1 fruit fly cellular context compared by ENCODE assay signal in genomic region chrX:6824203-6824602, dm6.
TF ChIP-seq lines count a peak whose summit lies in the region.

nonC (plus strand) TSS chrX:6824496.

TF ChIP-seq in whole organism, embryonic, 481 proteins besides CTCF, POLR2A, EP300 and RAD21 (continued from another document):
- TF ChIP-seq Neu2 (GFP tag; optimal IDR thresholded peaks at IDR 0.05; lab: Kevin White, UChicago; ENCODE audit: borderline replicate concordance) = no peak
- TF ChIP-seq CG15011 (GFP tag; optimal IDR thresholded peaks at IDR 0.05; lab: Kevin White, UChicago) = no peak
- no peak for TF ChIP-seq ken (GFP tag; IDR thresholded peaks at IDR 0.05; lab: Robert Waterston, UW)
- TF ChIP-seq crol (GFP tag; IDR thresholded peaks at IDR 0.05; lab: Robert Waterston, UW) = no peak
- TF ChIP-seq Dref (GFP tag; IDR thresholded peaks at IDR 0.05; lab: Robert Waterston, UW) = peak; percentile 67
- TF ChIP-seq CG11695 (GFP tag; IDR thresholded peaks at IDR 0.05; lab: Robert Waterston, UW) = no peak
- no peak for TF ChIP-seq CG34376 (GFP tag; optimal IDR thresholded peaks at IDR 0.05; lab: Kevin White, UChicago)
- no peak for TF ChIP-seq CG11696 (GFP tag; IDR thresholded peaks at IDR 0.05; lab: Robert Waterston, UW)
- no peak for TF ChIP-seq lbe (GFP tag; optimal IDR thresholded peaks at IDR 0.05; lab: Kevin White, UChicago)
- TF ChIP-seq CG7963 (GFP tag; IDR thresholded peaks at IDR 0.05; lab: Robert Waterston, UW; ENCODE audit: partially characterized antibody) = peak; percentile 65; the same call in 2 of the 3 replicates
- no peak for TF ChIP-seq hkb (optimal IDR thresholded peaks at IDR 0.05; lab: Kevin White, UChicago)
- no peak for TF ChIP-seq hkb (GFP tag; IDR thresholded peaks at IDR 0.05; lab: Robert Waterston, UW)
- TF ChIP-seq pfk (GFP tag; optimal IDR thresholded peaks at IDR 0.05; lab: Kevin White, UChicago) = no peak
- no peak for TF ChIP-seq CG15269 (tag; optimal IDR thresholded peaks at IDR 0.05; lab: Kevin White, UChicago)
- no peak for TF ChIP-seq so (GFP tag; IDR thresholded peaks at IDR 0.05; lab: Robert Waterston, UW)
- TF ChIP-seq CkIIα-i1 (GFP tag; IDR thresholded peaks at IDR 0.05; lab: Robert Waterston, UW) = no peak
- TF ChIP-seq cg (GFP tag; optimal IDR thresholded peaks at IDR 0.05; lab: Kevin White, UChicago) = peak; percentile 11
- peak; percentile 92 for TF ChIP-seq knrl (GFP tag; IDR thresholded peaks at IDR 0.05; lab: Robert Waterston, UW; ENCODE audit: partially characterized antibody)
- peak; percentile 34 for TF ChIP-seq phol (tag; optimal IDR thresholded peaks at IDR 0.05; lab: Kevin White, UChicago)
- peak; percentile 65 for TF ChIP-seq ato (GFP tag; IDR thresholded peaks at IDR 0.05; lab: Robert Waterston, UW; ENCODE audit: partially characterized antibody)
- no peak for TF ChIP-seq cas (GFP tag; IDR thresholded peaks at IDR 0.05; lab: Robert Waterston, UW)
- TF ChIP-seq bbx (GFP tag; IDR thresholded peaks at IDR 0.05; lab: Robert Waterston, UW; ENCODE audit: partially characterized antibody) = peak; percentile 85
- TF ChIP-seq chinmo (GFP tag; IDR thresholded peaks at IDR 0.05; lab: Robert Waterston, UW; ENCODE audit: partially characterized antibody) = peak; percentile 72; the same call in 2 of the 4 replicates
- peak; percentile 76 for TF ChIP-seq Opbp (GFP tag; IDR thresholded peaks at IDR 0.05; lab: Robert Waterston, UW; ENCODE audit: partially characterized antibody)
- TF ChIP-seq CG34224 (GFP tag; IDR thresholded peaks at IDR 0.05; lab: Robert Waterston, UW; ENCODE audit: partially characterized antibody) = peak; percentile 89
- TF ChIP-seq Chrac-16 (GFP tag; optimal IDR thresholded peaks at IDR 0.05; lab: Kevin White, UChicago) = no peak
- TF ChIP-seq inv (GFP tag; IDR thresholded peaks at IDR 0.05; lab: Robert Waterston, UW; ENCODE audit: partially characterized antibody) = peak; percentile 88
- TF ChIP-seq p53 (GFP tag; optimal IDR thresholded peaks at IDR 0.05; lab: Kevin White, UChicago) = no peak
- peak; percentile 37 for TF ChIP-seq stwl (tag; optimal IDR thresholded peaks at IDR 0.05; lab: Kevin White, UChicago)
- peak; percentile 90 for TF ChIP-seq CG16813 (GFP tag; IDR thresholded peaks at IDR 0.05; lab: Robert Waterston, UW; ENCODE audit: partially characterized antibody)
- TF ChIP-seq amos (GFP tag; IDR thresholded peaks at IDR 0.05; lab: Robert Waterston, UW; ENCODE audit: partially characterized antibody) = peak; percentile 87
- TF ChIP-seq ssp (GFP tag; IDR thresholded peaks at IDR 0.05; lab: Robert Waterston, UW) = peak; percentile 33; the same call in 1 of the 2 replicates
- TF ChIP-seq Bgb (GFP tag; IDR thresholded peaks at IDR 0.05; lab: Robert Waterston, UW; ENCODE audit: partially characterized antibody) = peak; percentile 89
- TF ChIP-seq Dll (GFP tag; IDR thresholded peaks at IDR 0.05; lab: Robert Waterston, UW; ENCODE audit: partially characterized antibody) = peak; percentile 95
- peak; percentile 51 for TF ChIP-seq gfzf (GFP tag; optimal IDR thresholded peaks at IDR 0.05; lab: Kevin White, UChicago)
- TF ChIP-seq Sin3A (optimal IDR thresholded peaks at IDR 0.05; lab: Kevin White, UChicago) = peak; percentile 85
- peak; percentile 87 for TF ChIP-seq E2f2 (GFP tag; IDR thresholded peaks at IDR 0.05; lab: Robert Waterston, UW)
- no peak for TF ChIP-seq kni (GFP tag; optimal IDR thresholded peaks at IDR 0.05; lab: Kevin White, UChicago)
- TF ChIP-seq CG17912 (GFP tag; optimal IDR thresholded peaks at IDR 0.05; lab: Kevin White, UChicago) = no peak
- TF ChIP-seq Sry-δ (GFP tag; optimal IDR thresholded peaks at IDR 0.05; lab: Kevin White, UChicago) = peak; percentile 81
- peak; percentile 70; the same call in 2 of the 3 replicates for TF ChIP-seq mld (GFP tag; IDR thresholded peaks at IDR 0.05; lab: Robert Waterston, UW; ENCODE audit: partially characterized antibody)
- TF ChIP-seq sna (GFP tag; IDR thresholded peaks at IDR 0.05; lab: Robert Waterston, UW; ENCODE audit: partially characterized antibody) = peak; percentile 91
- peak; percentile 84 for TF ChIP-seq tna (GFP tag; IDR thresholded peaks at IDR 0.05; lab: Robert Waterston, UW; ENCODE audit: partially characterized antibody)
- TF ChIP-seq Pdp1 (GFP tag; optimal IDR thresholded peaks at IDR 0.05; lab: Kevin White, UChicago) = no peak
- peak; percentile 72; the same call in 1 of the 2 replicates for TF ChIP-seq CG2129 (GFP tag; IDR thresholded peaks at IDR 0.05; lab: Robert Waterston, UW; ENCODE audit: partially characterized antibody)
- no peak for TF ChIP-seq CG4730 (GFP tag; IDR thresholded peaks at IDR 0.05; lab: Robert Waterston, UW)
- TF ChIP-seq CG2116 (GFP tag; optimal IDR thresholded peaks at IDR 0.05; lab: Kevin White, UChicago) = peak; percentile 88
- TF ChIP-seq Doc3 (GFP tag; IDR thresholded peaks at IDR 0.05; lab: Robert Waterston, UW; ENCODE audit: partially characterized antibody) = peak; percentile 84
- peak; percentile 62 for TF ChIP-seq MESR4 (GFP tag; optimal IDR thresholded peaks at IDR 0.05; lab: Kevin White, UChicago)
- peak; percentile 91 for TF ChIP-seq Sry-β (GFP tag; optimal IDR thresholded peaks at IDR 0.05; lab: Kevin White, UChicago)
- no peak for TF ChIP-seq Nf-YC (tag; optimal IDR thresholded peaks at IDR 0.05; lab: Kevin White, UChicago)
- TF ChIP-seq CG32767 (GFP tag; IDR thresholded peaks at IDR 0.05; lab: Robert Waterston, UW) = no peak
- peak; percentile 34 for TF ChIP-seq Myb (GFP tag; optimal IDR thresholded peaks at IDR 0.05; lab: Kevin White, UChicago)
- peak; percentile 60 for TF ChIP-seq HmgZ (tag; optimal IDR thresholded peaks at IDR 0.05; lab: Kevin White, UChicago)
